Worm (Caenorhabditis elegans): ENCODE results near the gene fat-4.

The fat-4 gene

DNA sequence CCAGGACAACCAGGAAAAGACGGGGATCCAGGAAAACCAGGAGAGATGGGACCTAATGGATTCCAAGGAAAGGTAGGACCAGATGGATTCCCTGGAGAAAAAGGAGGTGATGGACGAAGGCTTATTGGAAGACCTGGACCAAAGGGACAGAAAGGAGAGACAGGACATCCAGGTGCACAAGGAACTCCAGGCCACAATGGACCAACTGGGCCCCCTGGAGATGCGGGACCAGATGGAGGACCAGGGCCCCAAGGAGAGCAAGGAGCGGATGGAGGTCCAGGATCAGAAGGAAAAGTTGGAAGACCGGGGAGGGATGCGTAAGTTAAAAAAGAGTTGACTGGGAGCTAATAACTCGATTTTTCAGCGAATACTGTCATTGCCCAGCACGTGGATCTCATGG lies 23.4 kb downstream of the fat-4 start:
- TF ChIP-seq mep-1 (tag; optimal IDR thresholded peaks at IDR 0.05): no peak
- TF ChIP-seq M03D4.4 (tag; optimal IDR thresholded peaks at IDR 0.05): no peak
- no peak for TF ChIP-seq sem-2 (GFP tag; optimal IDR thresholded peaks at IDR 0.05)
- no peak for TF ChIP-seq elt-1 (tag; optimal IDR thresholded peaks at IDR 0.05; ENCODE audit: borderline replicate concordance, insufficient read depth)
- TF ChIP-seq drap-1 (GFP tag; optimal IDR thresholded peaks at IDR 0.05): no peak
- no peak for TF ChIP-seq mab-5 (tag; optimal IDR thresholded peaks at IDR 0.05)
- TF ChIP-seq ham-2 (GFP tag; optimal IDR thresholded peaks at IDR 0.05): no peak
- TF ChIP-seq lsy-2 (tag; optimal IDR thresholded peaks at IDR 0.05): no peak
- TF ChIP-seq nhr-237 (tag; optimal IDR thresholded peaks at IDR 0.05): no peak
- TF ChIP-seq zip-8 (tag; optimal IDR thresholded peaks at IDR 0.05): no peak
- no peak for TF ChIP-seq lin-13 (tag; optimal IDR thresholded peaks at IDR 0.05)
- no peak for TF ChIP-seq nhr-76 (tag; optimal IDR thresholded peaks at IDR 0.05)
- TF ChIP-seq flh-1 (GFP tag; optimal IDR thresholded peaks at IDR 0.05): no peak
- TF ChIP-seq cnd-1 (tag; optimal IDR thresholded peaks at IDR 0.05): no peak
- TF ChIP-seq mls-2 (tag; optimal IDR thresholded peaks at IDR 0.05): no peak

DNA sequence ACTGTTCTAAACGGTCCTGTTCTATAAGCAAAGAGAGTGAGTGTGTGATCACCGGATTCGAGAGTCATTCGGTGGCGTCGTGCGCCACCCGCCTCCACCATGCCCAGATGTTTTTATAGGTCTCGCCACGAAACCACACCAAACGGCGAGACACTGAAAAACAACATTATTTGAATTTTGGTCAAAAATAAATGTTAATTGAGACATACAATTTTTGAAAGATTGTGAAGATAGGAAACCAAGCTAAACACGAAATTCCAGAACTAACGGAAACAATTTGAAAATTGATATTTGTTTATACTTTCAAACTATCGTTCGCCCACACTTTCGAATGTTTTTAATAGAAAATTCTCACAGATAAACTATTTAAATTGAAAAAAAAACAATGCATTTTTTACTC lies 25.3 kb downstream of the fat-4 start, which contains the start of gene catp-6:
Gene catp-6, minus strand, starts transcription at position 101 of the 400 bp plus-strand sequence.
- no peak for TF ChIP-seq tbx-8 (GFP tag; optimal IDR thresholded peaks at IDR 0.05)
- TF ChIP-seq nhr-76 (tag; optimal IDR thresholded peaks at IDR 0.05): no peak
- TF ChIP-seq nhr-2 (tag; optimal IDR thresholded peaks at IDR 0.05): no peak
- TF ChIP-seq mep-1 (tag; optimal IDR thresholded peaks at IDR 0.05): no peak
- no peak for TF ChIP-seq blmp-1 (tag; optimal IDR thresholded peaks at IDR 0.05)
- no peak for TF ChIP-seq sem-2 (GFP tag; optimal IDR thresholded peaks at IDR 0.05)
- no peak for TF ChIP-seq ceh-83 (GFP tag; optimal IDR thresholded peaks at IDR 0.05)
- no peak for TF ChIP-seq drap-1 (GFP tag; optimal IDR thresholded peaks at IDR 0.05)
- TF ChIP-seq lin-13 (tag; optimal IDR thresholded peaks at IDR 0.05): no peak
- TF ChIP-seq mls-2 (tag; optimal IDR thresholded peaks at IDR 0.05): no peak
- TF ChIP-seq bed-3 (GFP tag; optimal IDR thresholded peaks at IDR 0.05): no peak
- no peak for TF ChIP-seq sptf-1 (tag; optimal IDR thresholded peaks at IDR 0.05)
- no peak for TF ChIP-seq ces-1 (GFP tag; optimal IDR thresholded peaks at IDR 0.05)
- TF ChIP-seq ceh-43 (GFP tag; optimal IDR thresholded peaks at IDR 0.05): no peak
- no peak for TF ChIP-seq flh-1 (GFP tag; optimal IDR thresholded peaks at IDR 0.05)
- no peak for TF ChIP-seq unc-39 (tag; optimal IDR thresholded peaks at IDR 0.05)

DNA sequence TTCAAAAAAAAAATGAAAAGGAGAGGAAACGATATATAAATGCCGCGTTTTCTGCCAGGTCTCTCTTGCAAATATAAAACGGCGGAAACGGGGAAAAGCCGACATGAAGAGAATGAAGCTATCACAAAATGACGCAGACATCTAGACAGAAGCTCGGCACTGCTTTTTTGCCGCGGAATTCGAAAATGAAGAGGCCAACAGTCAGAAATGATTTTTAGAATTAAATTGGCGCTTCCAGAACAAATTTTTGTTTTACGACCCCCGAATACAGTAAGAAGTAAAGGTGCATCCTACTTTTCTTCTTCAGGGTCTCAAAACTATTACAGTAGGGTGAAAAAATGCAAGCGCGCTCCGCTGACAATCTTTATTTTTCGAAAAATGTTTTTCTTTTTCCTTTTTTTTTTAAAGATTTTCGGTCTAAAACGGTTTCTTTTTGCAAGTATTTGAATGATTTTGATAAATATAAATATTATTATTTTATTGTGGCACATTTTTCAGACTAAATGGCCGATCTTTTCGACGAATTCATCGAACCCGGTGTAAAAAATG lies 26.0 kb downstream of the fat-4 start, which contains the start of gene mtr-4:
Gene mtr-4, plus strand, starts transcription at position 499 of the 549 bp plus-strand sequence.
- TF ChIP-seq nhr-2 (tag; optimal IDR thresholded peaks at IDR 0.05) (no peak), ceh-43 (GFP tag; optimal IDR thresholded peaks at IDR 0.05) (no peak), lsy-2 (tag; optimal IDR thresholded peaks at IDR 0.05) (no peak), pha-4 (tag; optimal IDR thresholded peaks at IDR 0.05) (no peak), ces-1 (GFP tag; optimal IDR thresholded peaks at IDR 0.05) (no peak), blmp-1 (tag; optimal IDR thresholded peaks at IDR 0.05) (no peak), mep-1 (tag; optimal IDR thresholded peaks at IDR 0.05) (no peak), sem-2 (GFP tag; optimal IDR thresholded peaks at IDR 0.05) (no peak), ceh-39 (tag; optimal IDR thresholded peaks at IDR 0.05) (no peak), unc-62 (GFP tag; optimal IDR thresholded peaks at IDR 0.05) (no peak), elt-1 (tag; optimal IDR thresholded peaks at IDR 0.05; ENCODE audit: borderline replicate concordance, insufficient read depth) (no peak), bed-3 (GFP tag; optimal IDR thresholded peaks at IDR 0.05) (no peak), tbx-8 (GFP tag; optimal IDR thresholded peaks at IDR 0.05) (no peak), flh-1 (GFP tag; optimal IDR thresholded peaks at IDR 0.05) (no peak), nhr-28 (tag; optimal IDR thresholded peaks at IDR 0.05) (no peak), mab-5 (tag; optimal IDR thresholded peaks at IDR 0.05) (no peak), zip-8 (tag; optimal IDR thresholded peaks at IDR 0.05) (no peak), nhr-12 (tag; optimal IDR thresholded peaks at IDR 0.05) (no peak), cnd-1 (tag; optimal IDR thresholded peaks at IDR 0.05) (no peak), nhr-237 (tag; optimal IDR thresholded peaks at IDR 0.05) (no peak)

DNA sequence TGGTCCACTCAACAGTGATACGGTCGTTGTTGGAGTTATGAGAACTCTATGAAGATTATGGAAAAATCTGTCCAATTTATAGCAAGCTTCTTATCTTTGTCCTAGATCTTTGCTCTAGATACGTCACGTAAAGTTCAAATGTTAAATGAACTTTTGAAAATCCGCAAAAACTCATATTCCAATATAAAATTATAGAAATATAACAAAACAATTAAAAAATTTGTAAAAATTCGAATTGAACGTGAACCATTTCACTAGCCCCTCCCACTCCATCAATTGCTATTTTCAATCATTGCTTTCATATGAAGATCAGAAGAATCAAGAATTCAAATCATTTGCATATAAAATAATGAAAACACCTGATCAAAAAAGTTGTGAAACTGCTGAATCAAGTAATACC lies 33.4 kb downstream of the fat-4 start, which contains the start of gene kin-21:
Gene kin-21, plus strand, starts transcription at position 301 of the 400 bp plus-strand sequence.
- no peak for TF ChIP-seq mls-2 (tag; optimal IDR thresholded peaks at IDR 0.05)
- no peak for TF ChIP-seq unc-62 (GFP tag; optimal IDR thresholded peaks at IDR 0.05)
- no peak for TF ChIP-seq lin-13 (tag; optimal IDR thresholded peaks at IDR 0.05)
- TF ChIP-seq ceh-39 (tag; optimal IDR thresholded peaks at IDR 0.05): no peak
- no peak for TF ChIP-seq ceh-83 (GFP tag; optimal IDR thresholded peaks at IDR 0.05)
- TF ChIP-seq nhr-2 (tag; optimal IDR thresholded peaks at IDR 0.05): no peak
- TF ChIP-seq zip-8 (tag; optimal IDR thresholded peaks at IDR 0.05): no peak
- no peak for TF ChIP-seq ham-2 (GFP tag; optimal IDR thresholded peaks at IDR 0.05)
- TF ChIP-seq ces-1 (GFP tag; optimal IDR thresholded peaks at IDR 0.05): no peak
- no peak for TF ChIP-seq lin-32 (GFP tag; optimal IDR thresholded peaks at IDR 0.05)
- no peak for TF ChIP-seq hlh-1 (tag; optimal IDR thresholded peaks at IDR 0.05)
- no peak for TF ChIP-seq mab-5 (tag; optimal IDR thresholded peaks at IDR 0.05)
- TF ChIP-seq cnd-1 (tag; optimal IDR thresholded peaks at IDR 0.05): no peak
- no peak for TF ChIP-seq blmp-1 (tag; optimal IDR thresholded peaks at IDR 0.05)
- no peak for TF ChIP-seq nhr-76 (tag; optimal IDR thresholded peaks at IDR 0.05)
- TF ChIP-seq ceh-43 (GFP tag; optimal IDR thresholded peaks at IDR 0.05): no peak
- no peak for TF ChIP-seq bed-3 (GFP tag; optimal IDR thresholded peaks at IDR 0.05)
- TF ChIP-seq nhr-237 (tag; optimal IDR thresholded peaks at IDR 0.05): no peak
- no peak for TF ChIP-seq ztf-11 (tag; optimal IDR thresholded peaks at IDR 0.05)
- TF ChIP-seq lsy-2 (tag; optimal IDR thresholded peaks at IDR 0.05): no peak
